Worm (Caenorhabditis elegans) whole organism, L4 larva: ENCODE results near the gene F56H9.2.
A peak's percentile ranks its signal among the peaks of the same experiment; 100 is the strongest.

Source experiments
- D1046.2 ChIP-seq: fragments of 200-800 bp; sonication (Bioruptor generic); IDR thresholded peaks from 2 replicates; pipeline ENCODE4 v1.3.6; 2022; ENCODE audit warnings: missing genetic modification characterization, missing compliant biosample characterization
- F10B5.3 ChIP-seq: sonication (generic microtip); optimal IDR thresholded peaks from 2 replicates; lab custom pipeline; 2016; ENCODE audit warnings: mild to moderate bottlenecking, missing genetic modification characterization, missing compliant biosample characterization
- F26F4.8 ChIP-seq: fragments of 200-800 bp; sonication (Bioruptor generic); conservative IDR thresholded peaks from 2 replicates; pipeline ENCODE4 v1.3.6; 2022; ENCODE audit warnings: missing genetic modification characterization, missing compliant biosample characterization
- F37D6.2 ChIP-seq: sonication (generic microtip); optimal IDR thresholded peaks from 2 replicates; lab custom pipeline; 2016; ENCODE audit warnings: mild to moderate bottlenecking, missing genetic modification characterization, missing compliant biosample characterization
- R02D3.7 ChIP-seq: fragments of 150-350 bp; sonication (generic microtip); optimal IDR thresholded peaks from 3 replicates; lab custom pipeline; 2014; ENCODE audit warnings: missing biosample characterization, missing genetic modification characterization
- T20F7.1 ChIP-seq: fragments of 200-800 bp; sonication (Bioruptor generic); optimal IDR thresholded peaks from 2 replicates; lab custom pipeline; 2018; ENCODE audit warnings: mild to moderate bottlenecking, missing genetic modification characterization, missing compliant biosample characterization
- Y105C5A.15 ChIP-seq: fragments of 200-800 bp; sonication (Bioruptor generic); IDR thresholded peaks from 2 replicates; pipeline ENCODE4 v1.3.6; 2022; ENCODE audit warnings: missing genetic modification characterization, missing compliant biosample characterization
- ZK337.2 ChIP-seq: fragments of 200-800 bp; sonication (Bioruptor generic); IDR thresholded peaks from 2 replicates; pipeline ENCODE4 v1.3.6; 2022; ENCODE audit warnings: missing genetic modification reagents, missing genetic modification characterization, missing compliant biosample characterization
- aly-2 ChIP-seq: sonication (generic microtip); optimal IDR thresholded peaks from 2 replicates; lab custom pipeline; 2018; ENCODE audit warnings: missing biosample characterization, missing genetic modification characterization
- ceh-32 ChIP-seq: sonication (generic microtip); optimal IDR thresholded peaks from 2 replicates; lab custom pipeline; 2016; ENCODE audit warnings: mild to moderate bottlenecking, missing genetic modification characterization, missing compliant biosample characterization; ENCODE audit not compliant: poor library complexity
- ces-1 ChIP-seq: fragments of 150-350 bp; sonication (generic microtip); optimal IDR thresholded peaks from 4 replicates; lab custom pipeline; 2014; ENCODE audit warnings: missing biosample characterization, missing genetic modification reagents, missing genetic modification characterization
- daf-12 ChIP-seq: fragments of 150-350 bp; optimal IDR thresholded peaks from 2 replicates; lab custom pipeline; 2014; ENCODE audit warnings: missing biosample characterization, missing genetic modification reagents, missing genetic modification characterization
- daf-19 ChIP-seq: fragments of 200-800 bp; sonication (Bioruptor generic); conservative IDR thresholded peaks from 2 replicates; pipeline ENCODE4 v1.3.6; 2022; ENCODE audit warnings: missing genetic modification characterization, missing compliant biosample characterization
- dmd-9 ChIP-seq: fragments of 200-800 bp; sonication (Bioruptor generic); IDR thresholded peaks from 2 replicates; pipeline ENCODE4 v1.3.6; 2022; ENCODE audit warnings: missing genetic modification reagents, missing genetic modification characterization, missing compliant biosample characterization
- dve-1 ChIP-seq: sonication (generic microtip); optimal IDR thresholded peaks from 2 replicates; lab custom pipeline; 2017; ENCODE audit warnings: antibody characterized with exemption, mild to moderate bottlenecking, missing genetic modification characterization, missing compliant biosample characterization; ENCODE audit not compliant: insufficient read depth
- egl-43 ChIP-seq: fragments of 200-800 bp; sonication (Bioruptor generic); IDR thresholded peaks from 2 replicates; pipeline ENCODE4 v1.3.6; 2022; ENCODE audit warnings: missing genetic modification reagents, missing genetic modification characterization, missing compliant biosample characterization
- fos-1 ChIP-seq: fragments of 150-350 bp; optimal IDR thresholded peaks from 2 replicates; lab custom pipeline; 2014; ENCODE audit warnings: missing biosample characterization, missing genetic modification characterization
- lin-1 ChIP-seq: fragments of 200-800 bp; sonication (Bioruptor generic); IDR thresholded peaks from 2 replicates; pipeline ENCODE4 v1.3.6; 2022; ENCODE audit warnings: missing genetic modification reagents, missing genetic modification characterization, missing compliant biosample characterization
- lin-13 ChIP-seq: fragments of 150-350 bp; optimal IDR thresholded peaks from 2 replicates; lab custom pipeline; 2014; ENCODE audit warnings: missing biosample characterization, missing genetic modification reagents, missing genetic modification characterization
- lin-15B ChIP-seq: fragments of 150-350 bp; sonication (generic microtip); optimal IDR thresholded peaks from 3 replicates; lab custom pipeline; 2014; ENCODE audit warnings: missing biosample characterization, missing genetic modification characterization
- lin-39 ChIP-seq: fragments of 150-350 bp; optimal IDR thresholded peaks from 2 replicates; lab custom pipeline; 2014; ENCODE audit warnings: missing biosample characterization, missing genetic modification reagents, missing genetic modification characterization
- lsy-2 ChIP-seq, 2 experiments: fragments of 150-350 bp in 1 of 2; sonication (generic microtip) in 1 of 2; optimal IDR thresholded peaks; 2 replicates each; lab custom pipeline; 2014 to 2017; ENCODE audit warnings: missing biosample characterization in 2 of 2, missing genetic modification characterization in 2 of 2
- madf-5 ChIP-seq, 2 experiments: fragments of 200-800 bp; sonication (Bioruptor generic); IDR thresholded peaks; 2 replicates each; pipeline ENCODE4 v1.3.6; 2022; ENCODE audit warnings: missing compliant biosample characterization in 2 of 2, missing genetic modification characterization in 2 of 2
- mdl-1 ChIP-seq, 2 experiments: fragments of 150-350 bp in 1 of 2; sonication (generic microtip) in 1 of 2; optimal IDR thresholded peaks; 2 replicates each; lab custom pipeline; 2014 to 2017; ENCODE audit warnings: missing biosample characterization in 2 of 2, missing genetic modification characterization in 2 of 2
- mxl-2 ChIP-seq: fragments of 200-800 bp; sonication (Bioruptor generic); conservative IDR thresholded peaks from 2 replicates; pipeline ENCODE4 v1.3.6; 2022; ENCODE audit warnings: missing genetic modification reagents, missing genetic modification characterization, missing compliant biosample characterization
- nhr-11 ChIP-seq: fragments of 150-350 bp; optimal IDR thresholded peaks from 2 replicates; lab custom pipeline; 2014; ENCODE audit warnings: missing biosample characterization, missing genetic modification characterization
- nhr-111 ChIP-seq: fragments of 200-800 bp; sonication (Bioruptor generic); optimal IDR thresholded peaks from 2 replicates; lab custom pipeline; 2018; ENCODE audit warnings: mild to moderate bottlenecking, missing genetic modification characterization, missing compliant biosample characterization
- nhr-237 ChIP-seq: sonication (generic microtip); optimal IDR thresholded peaks from 2 replicates; lab custom pipeline; 2017; ENCODE audit warnings: missing biosample characterization, missing genetic modification characterization
- nhr-28 ChIP-seq: fragments of 150-350 bp; optimal IDR thresholded peaks from 2 replicates; lab custom pipeline; 2014; ENCODE audit warnings: missing biosample characterization, missing genetic modification characterization
- nhr-42 ChIP-seq: fragments of 200-800 bp; sonication (Bioruptor generic); IDR thresholded peaks from 2 replicates; pipeline ENCODE4 v1.3.6; 2022; ENCODE audit warnings: missing genetic modification characterization, missing compliant biosample characterization
- nhr-48 ChIP-seq: sonication (generic microtip); optimal IDR thresholded peaks from 2 replicates; lab custom pipeline; 2016; ENCODE audit warnings: mild to moderate bottlenecking, missing genetic modification characterization, missing compliant biosample characterization
- nhr-76 ChIP-seq: fragments of 150-350 bp; optimal IDR thresholded peaks from 2 replicates; lab custom pipeline; 2014; ENCODE audit warnings: missing biosample characterization, missing genetic modification characterization
- snpc-1.2 ChIP-seq: fragments of 200-800 bp; sonication (Bioruptor generic); IDR thresholded peaks from 2 replicates; pipeline ENCODE4 v1.3.6; 2022; ENCODE audit warnings: missing genetic modification reagents, missing genetic modification characterization, missing compliant biosample characterization
- spr-1 ChIP-seq: sonication (generic microtip); optimal IDR thresholded peaks from 2 replicates; lab custom pipeline; 2016; ENCODE audit warnings: mild to moderate bottlenecking, missing genetic modification characterization, missing compliant biosample characterization
- tra-1 ChIP-seq: fragments of 200-800 bp; sonication (Bioruptor generic); IDR thresholded peaks from 2 replicates; pipeline ENCODE4 v1.3.6; 2022; ENCODE audit warnings: missing genetic modification reagents, missing genetic modification characterization, missing compliant biosample characterization
- unc-130 ChIP-seq: sonication (generic microtip); optimal IDR thresholded peaks from 2 replicates; lab custom pipeline; 2016; ENCODE audit warnings: missing genetic modification reagents, missing genetic modification characterization, missing compliant biosample characterization
- vab-7 ChIP-seq: fragments of 200-800 bp; sonication (Bioruptor generic); IDR thresholded peaks from 2 replicates; pipeline ENCODE4 v1.3.6; 2022; ENCODE audit warnings: missing genetic modification reagents, missing genetic modification characterization, missing compliant biosample characterization
- zag-1 ChIP-seq: fragments of 150-350 bp; optimal IDR thresholded peaks from 2 replicates; lab custom pipeline; 2014; ENCODE audit warnings: missing biosample characterization, missing genetic modification characterization
- zfp-2 ChIP-seq: sonication (generic microtip); optimal IDR thresholded peaks from 2 replicates; lab custom pipeline; 2016; ENCODE audit warnings: mild to moderate bottlenecking, missing genetic modification characterization, missing compliant biosample characterization
- zip-11 ChIP-seq: fragments of 200-800 bp; sonication (Bioruptor generic); IDR thresholded peaks from 2 replicates; pipeline ENCODE4 v1.3.6; 2022; ENCODE audit warnings: missing genetic modification characterization, missing compliant biosample characterization
- zip-2 ChIP-seq: fragments of 150-350 bp; optimal IDR thresholded peaks from 2 replicates; lab custom pipeline; 2014; ENCODE audit warnings: missing biosample characterization, missing genetic modification characterization
- ztf-11 ChIP-seq: fragments of 150-350 bp; optimal IDR thresholded peaks from 2 replicates; lab custom pipeline; 2014; ENCODE audit warnings: missing biosample characterization, missing genetic modification characterization
- ztf-7 ChIP-seq: fragments of 150-350 bp; optimal IDR thresholded peaks from 2 replicates; lab custom pipeline; 2014; ENCODE audit warnings: missing biosample characterization, missing genetic modification characterization

F56H9.2 gene

ce11 chrV:12637764-12638502 lies 470 bp downstream of the F56H9.2 start (continued):
- TF ChIP-seq madf-5 (GFP tag; IDR thresholded peaks at IDR 0.05; lab: Robert Waterston, UW): no peak
- TF ChIP-seq zip-11 (GFP tag; lab: Robert Waterston, UW): no peak
- TF ChIP-seq tra-1: 0 out of 2 replicates have a peak, but pooled peaks have one; percentile 50
- no peak for TF ChIP-seq nhr-48 (tag; lab: Kevin White, UChicago)
- TF ChIP-seq lsy-2 (tag; optimal IDR thresholded peaks at IDR 0.05; lab: Kevin White, UChicago): no peak
- TF ChIP-seq daf-19 (GFP tag; lab: Robert Waterston, UW): no peak
- TF ChIP-seq mdl-1 (tag; optimal IDR thresholded peaks at IDR 0.05; lab: Kevin White, UChicago): peak in 1 of 2 experiments; percentile 65
- TF ChIP-seq zag-1 (tag; lab: Kevin White, UChicago): no peak
- TF ChIP-seq F26F4.8 (GFP tag; lab: Robert Waterston, UW): no peak
- no peak for TF ChIP-seq snpc-1.2 (GFP tag; lab: Robert Waterston, UW)
- TF ChIP-seq ztf-7: no peak
- TF ChIP-seq egl-43 (GFP tag; lab: Robert Waterston, UW): no peak
- no peak for TF ChIP-seq fos-1 (tag; lab: Kevin White, UChicago)
- TF ChIP-seq F37D6.2 (tag; lab: Kevin White, UChicago): no peak
- TF ChIP-seq unc-130 (GFP tag; lab: Kevin White, UChicago): no peak
- no peak for TF ChIP-seq nhr-237 (tag; lab: Kevin White, UChicago)
- TF ChIP-seq ztf-11 (tag; lab: Kevin White, UChicago): no peak
- no peak for TF ChIP-seq ZK337.2
- no peak for TF ChIP-seq R02D3.7 (tag; lab: Kevin White, UChicago)

ce11 chrV:12640384-12640783 lies 2.9 kb downstream of the F56H9.2 start, which contains the start of gene gpa-8:
Gene gpa-8, minus strand, starts transcription at chrV:12640484.
- TF ChIP-seq lin-13 (GFP tag; lab: Kevin White, UChicago) (no peak), zfp-2 (tag; lab: Kevin White, UChicago) (no peak), aly-2 (tag; lab: Kevin White, UChicago) (no peak), mdl-1 (tag; optimal IDR thresholded peaks at IDR 0.05; lab: Kevin White, UChicago) (no peak), daf-12 (tag; lab: Kevin White, UChicago) (no peak), dmd-9 (GFP tag; lab: Robert Waterston, UW) (no peak), nhr-28 (tag; lab: Kevin White, UChicago) (no peak), Y105C5A.15 (GFP tag; lab: Robert Waterston, UW) (no peak), egl-43 (GFP tag; lab: Robert Waterston, UW) (no peak), ceh-32 (tag; lab: Kevin White, UChicago) (no peak), zag-1 (tag; lab: Kevin White, UChicago) (no peak), lin-15B (tag; lab: Kevin White, UChicago) (no peak), lin-39 (tag; lab: Kevin White, UChicago) (no peak), vab-7 (GFP tag; lab: Robert Waterston, UW) (no peak)

- TF ChIP-seq mxl-2 (GFP tag; lab: Robert Waterston, UW) (no peak), nhr-76 (no peak), nhr-42 (GFP tag; lab: Robert Waterston, UW) (no peak), spr-1 (tag; lab: Kevin White, UChicago) (no peak), nhr-111 (GFP tag; lab: Kevin White, UChicago) (no peak), lin-13 (GFP tag; lab: Kevin White, UChicago) (no peak), zip-2 (tag; lab: Kevin White, UChicago) (no peak), lin-1 (no peak), lsy-2 (tag; optimal IDR thresholded peaks at IDR 0.05; lab: Kevin White, UChicago) (no peak), madf-5 (GFP tag; IDR thresholded peaks at IDR 0.05; lab: Robert Waterston, UW) (no peak), F10B5.3 (tag; lab: Kevin White, UChicago) (no peak), zfp-2 (tag; lab: Kevin White, UChicago) (no peak), nhr-11 (tag; lab: Kevin White, UChicago) (no peak), D1046.2 (no peak), T20F7.1 (no peak), ces-1 (GFP tag; lab: Kevin White, UChicago) (no peak), F37D6.2 (tag; lab: Kevin White, UChicago) (no peak), dve-1 (tag; lab: Kevin White, UChicago) (no peak)
Measured at ce11 chrV:12644500-12644899, 7.0 kb downstream of the F56H9.2 start, which contains the start of gene F56H9.8. Gene F56H9.8, plus strand, starts transcription at chrV:12644800.
